Worm (Caenorhabditis elegans) whole organism, L1 larva: ENCODE results near the gene F46F5.15.
"Not testable (repeated sequence)": the region's sequence is repeated elsewhere in the genome, so short reads cannot be mapped to it uniquely, and the experiment has no call there.

Source experiments
- C04F5.9 ChIP-seq: sonication (generic microtip); optimal IDR thresholded peaks from 2 replicates; lab custom pipeline; 2016; ENCODE audit warnings: missing genetic modification characterization, missing compliant biosample characterization
- alr-1 ChIP-seq: fragments of 200-800 bp; sonication (Bioruptor generic); optimal IDR thresholded peaks from 2 replicates; lab custom pipeline; 2018; ENCODE audit warnings: borderline replicate concordance, mild to moderate bottlenecking, missing genetic modification characterization, missing compliant biosample characterization
- ama-1 ChIP-seq: fragments of 150-350 bp; optimal IDR thresholded peaks from 2 replicates; lab custom pipeline; 2014
- blmp-1 ChIP-seq: fragments of 150-350 bp; optimal IDR thresholded peaks from 2 replicates; lab custom pipeline; 2014; ENCODE audit warnings: missing biosample characterization, missing genetic modification characterization
- ces-1 ChIP-seq: fragments of 150-350 bp; optimal IDR thresholded peaks from 2 replicates; lab custom pipeline; 2014; ENCODE audit warnings: missing biosample characterization, missing genetic modification reagents, missing genetic modification characterization
- dpl-1 ChIP-seq, 3 experiments: fragments of 150-350 bp in 2 of 3; sonication (generic microtip) in 1 of 3; optimal IDR thresholded peaks; 2 replicates each; lab custom pipeline; 2014 to 2017; ENCODE audit warnings: missing biosample characterization in 3 of 3, missing genetic modification characterization in 3 of 3, missing genetic modification reagents in 3 of 3
- efl-1 ChIP-seq, 4 experiments: fragments of 150-350 bp; optimal IDR thresholded peaks in 3 of 4; peaks in 1 of 4; 1 replicate in 1 of 4; 2 replicates in 3 of 4; lab custom pipeline; 2014; ENCODE audit warnings: missing biosample characterization in 2 of 4, missing genetic modification characterization in 2 of 4, missing genetic modification reagents in 2 of 4
- efl-3 ChIP-seq: fragments of 200-800 bp; sonication (Bioruptor generic); optimal IDR thresholded peaks from 2 replicates; lab custom pipeline; 2018; ENCODE audit warnings: mild to moderate bottlenecking, missing genetic modification characterization, missing compliant biosample characterization
- egl-13 ChIP-seq: sonication (generic microtip); optimal IDR thresholded peaks from 2 replicates; lab custom pipeline; 2016; ENCODE audit warnings: missing genotype, missing genetic modification reagents, missing genetic modification characterization, missing compliant biosample characterization
- ets-5 ChIP-seq: fragments of 200-800 bp; sonication (Bioruptor generic); IDR thresholded peaks from 2 replicates; pipeline ENCODE4 v1.3.6; 2022; ENCODE audit warnings: missing genetic modification characterization, missing compliant biosample characterization
- fkh-10 ChIP-seq: sonication (generic microtip); optimal IDR thresholded peaks from 2 replicates; lab custom pipeline; 2017; ENCODE audit warnings: missing biosample characterization, missing genetic modification reagents, missing genetic modification characterization
- fos-1 ChIP-seq: fragments of 150-350 bp; optimal IDR thresholded peaks from 2 replicates; lab custom pipeline; 2014; ENCODE audit warnings: missing biosample characterization, missing genetic modification characterization
- hlh-17 ChIP-seq: fragments of 200-800 bp; sonication (Bioruptor generic); optimal IDR thresholded peaks from 2 replicates; lab custom pipeline; 2018; ENCODE audit warnings: missing genetic modification characterization, mild to moderate bottlenecking, missing compliant biosample characterization, moderate library complexity, borderline replicate concordance
- isw-1 ChIP-seq: fragments of 200-800 bp; sonication (Bioruptor generic); IDR thresholded peaks from 2 replicates; pipeline ENCODE4 v1.3.6; 2022; ENCODE audit warnings: missing genetic modification characterization, missing compliant biosample characterization
- lin-13 ChIP-seq: fragments of 150-350 bp; optimal IDR thresholded peaks from 2 replicates; lab custom pipeline; 2014; ENCODE audit warnings: missing biosample characterization, missing genetic modification reagents, missing genetic modification characterization
- mdl-1 ChIP-seq, 2 experiments: fragments of 150-350 bp; optimal IDR thresholded peaks; 2 replicates each; lab custom pipeline; 2014 to 2017; ENCODE audit warnings: missing biosample characterization in 2 of 2, missing genetic modification characterization in 2 of 2, inconsistent platforms in 1 of 2
- nhr-47 ChIP-seq: sonication (generic microtip); optimal IDR thresholded peaks from 2 replicates; lab custom pipeline; 2016; ENCODE audit warnings: mild to moderate bottlenecking, missing genetic modification characterization, moderate library complexity, missing compliant biosample characterization
- nhr-76 ChIP-seq: sonication (generic microtip); optimal IDR thresholded peaks from 2 replicates; lab custom pipeline; 2017; ENCODE audit warnings: missing biosample characterization, missing genetic modification characterization
- nhr-77 ChIP-seq: fragments of 150-350 bp; optimal IDR thresholded peaks from 2 replicates; lab custom pipeline; 2014; ENCODE audit warnings: missing biosample characterization, missing genetic modification characterization
- nhr-84 ChIP-seq: sonication (generic microtip); optimal IDR thresholded peaks from 2 replicates; lab custom pipeline; 2017; ENCODE audit warnings: missing biosample characterization, missing genetic modification characterization
- nhr-85 ChIP-seq: sonication (generic microtip); peaks from one replicate; lab custom pipeline; 2016; ENCODE audit warnings: missing genetic modification characterization, inconsistent platforms, missing compliant biosample characterization
- skn-1 ChIP-seq: fragments of 150-350 bp; optimal IDR thresholded peaks from 2 replicates; lab custom pipeline; 2014; ENCODE audit warnings: missing biosample characterization, missing genetic modification characterization
- swsn-7 ChIP-seq: sonication (generic microtip); optimal IDR thresholded peaks from 2 replicates; lab custom pipeline; 2016; ENCODE audit warnings: missing genetic modification characterization, missing compliant biosample characterization
- unc-86 ChIP-seq: sonication (generic microtip); optimal IDR thresholded peaks from 2 replicates; lab custom pipeline; 2016; ENCODE audit warnings: missing genetic modification characterization, missing compliant biosample characterization
- vab-15 ChIP-seq: sonication (generic microtip); optimal IDR thresholded peaks from 2 replicates; lab custom pipeline; 2017; ENCODE audit warnings: missing genotype, mild to moderate bottlenecking, missing genetic modification characterization, missing compliant biosample characterization
- ztf-4 ChIP-seq: fragments of 150-350 bp; optimal IDR thresholded peaks from 2 replicates; lab custom pipeline; 2014; ENCODE audit warnings: missing biosample characterization, missing genetic modification characterization

The F46F5.15 gene

DNA sequence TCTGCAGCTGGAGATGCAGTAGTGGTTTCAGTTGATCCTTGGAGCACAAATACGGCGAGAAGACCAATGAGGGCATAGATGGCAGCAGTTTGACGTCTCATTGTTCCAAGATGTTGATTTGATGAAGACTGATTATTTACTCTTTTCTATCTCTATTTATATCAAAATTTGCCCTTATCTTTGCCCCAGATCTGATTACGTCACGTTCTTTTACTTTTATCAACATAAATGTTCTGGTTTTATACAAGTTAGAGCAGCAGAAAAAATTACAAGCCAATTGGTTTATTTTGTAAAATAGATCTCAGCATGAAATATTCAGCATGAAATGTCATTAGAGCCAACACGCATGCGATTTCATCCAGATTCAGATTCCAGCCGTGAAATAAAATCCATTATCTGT, 34.5 kb downstream of the F46F5.15 start, which contains the start of gene msrp-4:
TSS of gene msrp-4 (minus strand) at position 101 of the 400 bp plus-strand sequence.
- TF ChIP-seq swsn-7 (tag; lab: Kevin White, UChicago); nhr-85 (tag; lab: Kevin White, UChicago); lin-13 (GFP tag; lab: Kevin White, UChicago): not testable (repeated sequence)

DNA sequence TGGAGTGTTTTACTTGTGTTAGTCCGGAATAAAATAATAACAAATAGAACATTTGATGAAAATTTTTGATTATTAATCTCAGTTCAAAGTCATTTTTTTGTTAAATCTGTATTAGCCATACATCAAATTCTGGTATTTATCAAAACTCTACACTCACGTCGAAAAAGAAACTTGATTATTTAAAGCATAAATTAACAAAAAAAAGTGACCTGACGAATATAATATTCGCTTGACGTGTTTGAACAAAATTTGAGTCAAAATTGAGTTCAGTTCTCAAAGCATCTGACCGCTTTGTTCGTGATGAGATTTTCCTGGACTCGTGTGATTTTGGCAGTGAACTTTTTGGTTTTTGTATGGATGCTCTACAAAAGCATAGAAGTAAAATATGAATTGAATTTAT, 35.3 kb downstream of the F46F5.15 start, which contains the start of gene F46F5.10:
TSS of gene F46F5.10 (plus strand) at position 301 of the 400 bp plus-strand sequence.
- TF ChIP-seq efl-3 (no peak), mdl-1 (tag; optimal IDR thresholded peaks at IDR 0.05; lab: Kevin White, UChicago) (no peak), hlh-17 (GFP tag; lab: Kevin White, UChicago) (no peak), ets-5 (no peak), blmp-1 (no peak), nhr-77 (tag; lab: Kevin White, UChicago) (no peak), unc-86 (tag; lab: Kevin White, UChicago) (no peak), efl-1 (optimal IDR thresholded peaks at IDR 0.05; lab: Kevin White, UChicago) (no peak), efl-1 (GFP tag; optimal IDR thresholded peaks at IDR 0.05 in 1 of 2; lab: Kevin White, UChicago) (no peak), vab-15 (tag; lab: Kevin White, UChicago) (no peak)

DNA sequence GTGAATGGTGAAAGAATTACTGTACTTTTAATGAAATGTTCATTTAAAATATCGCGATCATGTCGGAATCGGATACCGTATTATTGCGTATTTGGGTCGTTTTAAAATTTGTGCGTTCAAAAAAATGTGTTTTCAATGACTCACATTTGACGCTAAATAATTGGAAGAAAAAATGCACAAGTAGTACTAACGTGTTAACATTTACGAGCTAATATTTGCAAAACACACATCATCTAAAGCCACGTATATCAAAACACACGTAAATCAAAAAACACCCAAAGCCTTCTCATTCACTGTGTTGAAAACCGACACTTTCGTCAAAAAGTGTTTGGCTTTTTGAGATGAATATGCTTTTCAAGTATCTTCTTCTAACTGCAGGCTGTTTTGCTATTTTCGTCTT, 37.3 kb downstream of the F46F5.15 start, which contains the start of gene F28A10.1:
TSS of gene F28A10.1 (plus strand) at position 301 of the 400 bp plus-strand sequence.
- TF ChIP-seq ztf-4 (tag; lab: Kevin White, UChicago), result no peak
- TF ChIP-seq isw-1, result no peak
- no peak for TF ChIP-seq fos-1 (tag; lab: Kevin White, UChicago)
- no peak for TF ChIP-seq efl-1 (optimal IDR thresholded peaks at IDR 0.05; lab: Kevin White, UChicago)
- TF ChIP-seq efl-1 (GFP tag; optimal IDR thresholded peaks at IDR 0.05 in 1 of 2; lab: Kevin White, UChicago), result no peak
- no peak for TF ChIP-seq nhr-84 (tag; lab: Kevin White, UChicago)
- no peak for TF ChIP-seq alr-1 (tag; lab: Kevin White, UChicago)
- no peak for TF ChIP-seq egl-13
- TF ChIP-seq nhr-47 (tag; lab: Kevin White, UChicago), result no peak
- TF ChIP-seq ces-1, result no peak

DNA sequence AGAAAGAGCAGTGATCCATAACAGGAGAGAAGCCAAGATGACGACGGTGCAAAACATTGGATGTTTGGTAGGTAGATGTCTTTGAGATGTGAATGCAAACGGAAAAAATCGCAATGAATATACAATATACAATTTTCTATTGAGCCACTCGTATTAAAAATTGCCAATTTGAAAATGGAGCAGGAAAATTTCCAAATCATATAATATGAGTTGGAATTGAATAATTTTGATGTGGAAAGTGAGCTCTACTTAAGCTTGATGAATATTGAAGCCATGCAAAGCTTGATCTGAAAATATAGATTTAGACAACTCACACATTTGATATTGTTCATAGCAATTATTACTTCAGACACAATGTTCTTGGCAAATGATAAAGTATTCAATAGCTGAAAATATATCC, 50.2 kb downstream of the F46F5.15 start, which contains the start of gene F28A10.8:
TSS of gene F28A10.8 (minus strand) at position 101 of the 400 bp plus-strand sequence.
- TF ChIP-seq skn-1 (tag; lab: Kevin White, UChicago) (no peak), C04F5.9 (tag; lab: Kevin White, UChicago) (no peak), ama-1 (no peak), nhr-76 (tag; lab: Kevin White, UChicago) (no peak), efl-3 (no peak), dpl-1 (GFP tag; optimal IDR thresholded peaks at IDR 0.05; lab: Kevin White, UChicago) (no peak), fkh-10 (no peak)
